Fruit fly (Drosophila melanogaster) whole organism, embryonic: ENCODE results near the gene CG7183.

ENCODE experiments used
- B-H1 ChIP-seq: fragments of 200-800 bp; sonication (Bioruptor generic); IDR thresholded peaks from 3 replicates; pipeline ENCODE4 v1.3.6; 2022; ENCODE audit warnings: missing biosample characterization, missing genetic modification characterization
- BEAF-32 ChIP-seq: fragments of 200-800 bp; sonication (Bioruptor generic); optimal IDR thresholded peaks from 3 replicates; lab custom pipeline; 2017; ENCODE audit warnings: missing biosample characterization, missing genetic modification characterization, mild to moderate bottlenecking, moderate library complexity, missing genetic modification reagents
- Blimp-1 ChIP-seq: fragments of 200-800 bp; sonication (Bioruptor generic); optimal IDR thresholded peaks from 3 replicates; lab custom pipeline; 2018; ENCODE audit warnings: missing biosample characterization, missing genetic modification characterization, mild to moderate bottlenecking, moderate library complexity, missing genetic modification reagents
- CG10274 ChIP-seq: fragments of 200-800 bp; sonication (Bioruptor generic); optimal IDR thresholded peaks from 3 replicates; lab custom pipeline; 2017; ENCODE audit warnings: missing biosample characterization, mild to moderate bottlenecking, missing genetic modification characterization
- CG10565 ChIP-seq: fragments of 200-800 bp; sonication (Bioruptor generic); optimal IDR thresholded peaks from 3 replicates; lab custom pipeline; 2016; ENCODE audit warnings: missing biosample characterization, mild to moderate bottlenecking, missing genetic modification characterization
- CG11093 ChIP-seq: fragments of 200-800 bp; sonication (Bioruptor generic); IDR thresholded peaks from 3 replicates; pipeline ENCODE4 v1.3.6; 2022; ENCODE audit warnings: missing biosample characterization, missing genetic modification characterization
- CG11560 ChIP-seq: fragments of 200-800 bp; sonication (Bioruptor generic); IDR thresholded peaks from 3 replicates; pipeline ENCODE4 v1.3.6; 2022; ENCODE audit warnings: missing biosample characterization, missing genetic modification characterization
- CG11695 ChIP-seq: fragments of 200-800 bp; sonication (Bioruptor generic); IDR thresholded peaks from 3 replicates; pipeline ENCODE4 v1.3.6; 2022; ENCODE audit warnings: missing biosample characterization, missing genetic modification characterization
- CG12942 ChIP-seq: fragments of 200-800 bp; sonication (Bioruptor generic); optimal IDR thresholded peaks from 3 replicates; lab custom pipeline; 2016; ENCODE audit warnings: missing biosample characterization, missing genetic modification characterization
- CG13296 ChIP-seq: fragments of 200-800 bp; sonication (Bioruptor generic); optimal IDR thresholded peaks from 3 replicates; lab custom pipeline; 2018; ENCODE audit warnings: missing biosample characterization, mild to moderate bottlenecking, missing genetic modification characterization
- CG13424 ChIP-seq: fragments of 200-800 bp; sonication (Bioruptor generic); optimal IDR thresholded peaks from 2 replicates; lab custom pipeline; 2019; ENCODE audit warnings: missing biosample characterization, mild to moderate bottlenecking, missing genetic modification characterization, moderate library complexity
- CG14441 ChIP-seq: fragments of 200-800 bp; sonication (Bioruptor generic); IDR thresholded peaks from 2 replicates; pipeline ENCODE4 v1.3.6; 2022; ENCODE audit warnings: missing biosample characterization, missing genetic modification characterization
- CG17359 ChIP-seq: fragments of 200-800 bp; sonication (Bioruptor generic); optimal IDR thresholded peaks from 3 replicates; lab custom pipeline; 2018; ENCODE audit warnings: missing biosample characterization, mild to moderate bottlenecking, missing genetic modification characterization, moderate library complexity
- CG18619 ChIP-seq: fragments of 200-800 bp; sonication (Bioruptor generic); optimal IDR thresholded peaks from 3 replicates; lab custom pipeline; 2017; ENCODE audit warnings: missing biosample characterization, mild to moderate bottlenecking, missing genetic modification characterization
- CG2116 ChIP-seq: fragments of 200-800 bp; sonication (Bioruptor generic); optimal IDR thresholded peaks from 3 replicates; lab custom pipeline; 2018; ENCODE audit warnings: missing biosample characterization, mild to moderate bottlenecking, missing genetic modification characterization
- CG2712 ChIP-seq: fragments of 200-800 bp; optimal IDR thresholded peaks from 3 replicates; lab custom pipeline; 2019; ENCODE audit warnings: missing biosample characterization, mild to moderate bottlenecking, missing genetic modification characterization, moderate library complexity
- CG34224 ChIP-seq: fragments of 200-800 bp; sonication (Bioruptor generic); IDR thresholded peaks from 3 replicates; pipeline ENCODE4 v1.3.6; 2022; ENCODE audit warnings: missing biosample characterization, missing genetic modification characterization; ENCODE audit not compliant: partially characterized antibody
- CG4707 ChIP-seq: fragments of 200-800 bp; sonication (Bioruptor generic); optimal IDR thresholded peaks from 2 replicates; lab custom pipeline; 2018; ENCODE audit warnings: missing biosample characterization, mild to moderate bottlenecking, missing genetic modification characterization, moderate library complexity
- CG4820 ChIP-seq: fragments of 200-800 bp; sonication (Bioruptor generic); optimal IDR thresholded peaks from 3 replicates; lab custom pipeline; 2016; ENCODE audit warnings: missing biosample characterization, missing genetic modification characterization
- CG4854 ChIP-seq: fragments of 200-800 bp; sonication (Bioruptor generic); optimal IDR thresholded peaks from 2 replicates; lab custom pipeline; 2016; ENCODE audit warnings: missing biosample characterization, missing genetic modification characterization, inconsistent platforms
- CG5245 ChIP-seq: fragments of 200-800 bp; sonication (Bioruptor generic); optimal IDR thresholded peaks from 3 replicates; lab custom pipeline; 2016; ENCODE audit warnings: missing biosample characterization, missing genetic modification characterization
- CG6654 ChIP-seq: fragments of 200-800 bp; sonication (Bioruptor generic); optimal IDR thresholded peaks from 2 replicates; lab custom pipeline; 2017; ENCODE audit warnings: missing biosample characterization, mild to moderate bottlenecking, missing genetic modification characterization
- CG6791 ChIP-seq: fragments of 200-800 bp; sonication (Bioruptor generic); IDR thresholded peaks from 3 replicates; pipeline ENCODE4 v1.3.6; 2022; ENCODE audit warnings: missing biosample characterization, missing genetic modification characterization; ENCODE audit not compliant: partially characterized antibody
- CG8281 ChIP-seq: fragments of 200-800 bp; sonication (Bioruptor generic); optimal IDR thresholded peaks from 2 replicates; lab custom pipeline; 2018; ENCODE audit warnings: missing biosample characterization, mild to moderate bottlenecking, missing genetic modification characterization, moderate library complexity
- Deaf1 ChIP-seq: fragments of 200-800 bp; optimal IDR thresholded peaks from 3 replicates; lab custom pipeline; 2019; ENCODE audit warnings: missing biosample characterization, mild to moderate bottlenecking, missing genetic modification characterization, moderate library complexity
- Dfd ChIP-seq, 2 experiments: fragments of >200 bp; optimal IDR thresholded peaks; 2 replicates each; lab custom pipeline; 2017; ENCODE audit warnings: missing biosample characterization in 2 of 2, missing genetic modification characterization in 2 of 2
- Dip3 ChIP-seq: fragments of 200-800 bp; sonication (Bioruptor generic); optimal IDR thresholded peaks from 3 replicates; lab custom pipeline; 2016; ENCODE audit warnings: missing biosample characterization, missing genetic modification characterization
- Doc2 ChIP-seq: fragments of 200-800 bp; sonication (Bioruptor generic); IDR thresholded peaks from 2 replicates; pipeline ENCODE4 v1.3.6; 2022; ENCODE audit warnings: missing biosample characterization, missing genetic modification characterization
- Drgx ChIP-seq: fragments of 200-800 bp; sonication (Bioruptor generic); IDR thresholded peaks from 2 replicates; pipeline ENCODE4 v1.3.6; 2022; ENCODE audit warnings: missing biosample characterization, missing genetic modification characterization
- Elba2 ChIP-seq: fragments of 200-800 bp; sonication (Bioruptor generic); optimal IDR thresholded peaks from 3 replicates; lab custom pipeline; 2016; ENCODE audit warnings: missing biosample characterization, missing genetic modification characterization
- HmgD ChIP-seq: fragments of 200-800 bp; sonication (Bioruptor generic); optimal IDR thresholded peaks from 3 replicates; lab custom pipeline; 2016; ENCODE audit warnings: missing biosample characterization, missing genetic modification characterization
- Kr ChIP-seq: fragments of 200-800 bp; sonication (Bioruptor generic); optimal IDR thresholded peaks from 2 replicates; lab custom pipeline; 2017; ENCODE audit warnings: missing biosample characterization, mild to moderate bottlenecking, missing genetic modification characterization
- MESR4 ChIP-seq: fragments of 200-800 bp; sonication (Bioruptor generic); optimal IDR thresholded peaks from 2 replicates; lab custom pipeline; 2018; ENCODE audit warnings: missing biosample characterization, mild to moderate bottlenecking, missing genetic modification characterization, moderate library complexity
- Scr ChIP-seq: fragments of 200-800 bp; sonication (Bioruptor generic); IDR thresholded peaks from 2 replicates; pipeline ENCODE4 v1.3.6; 2022; ENCODE audit warnings: missing biosample characterization, missing genetic modification characterization; ENCODE audit not compliant: partially characterized antibody
- Six4 ChIP-seq: fragments of 200-800 bp; sonication (Bioruptor generic); optimal IDR thresholded peaks from 2 replicates; lab custom pipeline; 2016; ENCODE audit warnings: missing biosample characterization, missing genetic modification characterization
- Sry-β ChIP-seq: fragments of 200-800 bp; sonication (Bioruptor generic); optimal IDR thresholded peaks from 2 replicates; lab custom pipeline; 2018; ENCODE audit warnings: missing biosample characterization, mild to moderate bottlenecking, missing genetic modification characterization, moderate library complexity
- cad ChIP-seq: fragments of >200 bp; optimal IDR thresholded peaks from 2 replicates; lab custom pipeline; 2017; ENCODE audit warnings: missing biosample characterization, missing genetic modification characterization
- cg ChIP-seq: fragments of 200-800 bp; sonication (Bioruptor generic); optimal IDR thresholded peaks from 3 replicates; lab custom pipeline; 2019; ENCODE audit warnings: missing biosample characterization, mild to moderate bottlenecking, missing genetic modification characterization, moderate library complexity
- ewg ChIP-seq: fragments of 200-800 bp; sonication (Bioruptor generic); optimal IDR thresholded peaks from 3 replicates; lab custom pipeline; 2017; ENCODE audit warnings: mild to moderate bottlenecking, missing biosample characterization, missing genetic modification reagents, missing genetic modification characterization
- fru ChIP-seq: fragments of >200 bp; optimal IDR thresholded peaks from 2 replicates; lab custom pipeline; 2017
- lilli ChIP-seq: fragments of 200-800 bp; sonication (Bioruptor generic); optimal IDR thresholded peaks from 3 replicates; lab custom pipeline; 2016; ENCODE audit warnings: missing biosample characterization, missing genetic modification characterization
- lmd ChIP-seq: fragments of 200-800 bp; sonication (Bioruptor generic); IDR thresholded peaks from 2 replicates; pipeline ENCODE4 v1.3.6; 2022; ENCODE audit warnings: missing biosample characterization, missing genetic modification characterization
- p53 ChIP-seq: fragments of 200-800 bp; sonication (Bioruptor generic); optimal IDR thresholded peaks from 2 replicates; lab custom pipeline; 2016; ENCODE audit warnings: missing biosample characterization, missing genetic modification characterization
- peb ChIP-seq: fragments of 200-800 bp; sonication (Bioruptor generic); IDR thresholded peaks from 2 replicates; pipeline ENCODE4 v1.3.6; 2022; ENCODE audit warnings: missing biosample characterization, missing genetic modification characterization
- pita ChIP-seq: fragments of 200-800 bp; sonication (Bioruptor generic); optimal IDR thresholded peaks from 2 replicates; lab custom pipeline; 2017; ENCODE audit warnings: missing biosample characterization, mild to moderate bottlenecking, missing genetic modification characterization
- seq ChIP-seq: fragments of 200-800 bp; sonication (Bioruptor generic); IDR thresholded peaks from 2 replicates; pipeline ENCODE4 v1.3.6; 2022; ENCODE audit warnings: missing biosample characterization, missing genetic modification characterization
- sob ChIP-seq: fragments of 200-800 bp; sonication (Bioruptor generic); IDR thresholded peaks from 2 replicates; pipeline ENCODE4 v1.3.6; 2022; ENCODE audit warnings: missing biosample characterization, missing genetic modification characterization
- tna ChIP-seq: fragments of 200-800 bp; sonication (Bioruptor generic); IDR thresholded peaks from 2 replicates; pipeline ENCODE4 v1.3.6; 2022; ENCODE audit warnings: missing biosample characterization, missing genetic modification characterization; ENCODE audit not compliant: partially characterized antibody
- toy ChIP-seq: fragments of 200-800 bp; sonication (Bioruptor generic); IDR thresholded peaks from 2 replicates; pipeline ENCODE4 v1.3.6; 2022; ENCODE audit warnings: missing biosample characterization, missing genetic modification characterization
- wek ChIP-seq: fragments of 200-800 bp; sonication (Bioruptor generic); optimal IDR thresholded peaks from 3 replicates; lab custom pipeline; 2018; ENCODE audit warnings: missing biosample characterization, mild to moderate bottlenecking, missing genetic modification characterization, moderate library complexity
- zfh2 ChIP-seq: fragments of 200-800 bp; sonication (Bioruptor generic); optimal IDR thresholded peaks from 2 replicates; lab custom pipeline; 2016; ENCODE audit warnings: missing biosample characterization, missing genetic modification characterization

CG7183 gene

DNA sequence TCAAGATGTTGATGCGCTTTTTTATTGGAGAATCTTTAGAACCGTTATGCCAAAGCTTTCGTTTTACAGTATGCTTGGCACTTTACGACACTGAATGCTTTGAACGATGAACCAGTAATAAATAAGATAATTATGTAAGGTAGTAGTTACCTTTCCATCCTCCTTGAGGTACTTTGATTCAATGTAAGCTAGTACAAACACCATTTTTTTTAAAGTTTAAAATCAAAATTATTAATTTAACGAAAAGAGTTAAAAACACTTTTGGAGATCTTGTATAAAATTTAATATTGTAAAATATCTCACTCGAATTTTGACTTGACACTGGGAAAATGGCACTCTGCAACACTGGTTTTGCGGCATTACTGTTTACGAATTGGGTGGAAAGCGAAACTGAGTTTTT lies 35.1 kb downstream of the CG7183 start, which contains the start of the genes Arp5 and CG7208 (continued):
- TF ChIP-seq Deaf1 (tag; lab: Kevin White, UChicago) (no peak), CG18619 (GFP tag; lab: Kevin White, UChicago) (peak; percentile 59), CG2116 (GFP tag; lab: Kevin White, UChicago) (peak; percentile 35), Elba2 (peak; percentile 29), CG13424 (tag; lab: Kevin White, UChicago) (peak; percentile 69), CG12942 (GFP tag; lab: Kevin White, UChicago) (peak; percentile 69), BEAF-32 (peak; percentile 41), pita (no peak), tna (no peak), Sry-β (GFP tag; lab: Kevin White, UChicago) (peak; percentile 73), B-H1 (GFP tag; lab: Robert Waterston, UW) (peak; percentile 29; the same call in 1 of the 3 replicates), cg (no peak), CG17359 (tag; lab: Kevin White, UChicago) (peak; percentile 74), CG11093 (no peak), CG6791 (GFP tag; lab: Robert Waterston, UW) (no peak), lmd (GFP tag; lab: Robert Waterston, UW) (peak; percentile 61; the same call in 1 of the 2 replicates), zfh2 (GFP tag; lab: Kevin White, UChicago) (peak; percentile 63), Blimp-1 (GFP tag; lab: Kevin White, UChicago) (peak; percentile 77), Six4 (GFP tag; lab: Kevin White, UChicago) (peak; percentile 40), fru (no peak), HmgD (GFP tag; lab: Kevin White, UChicago) (no peak), peb (GFP tag; lab: Robert Waterston, UW) (no peak), toy (GFP tag; lab: Robert Waterston, UW) (no peak), CG10274 (GFP tag; lab: Kevin White, UChicago) (no peak), CG6654 (no peak), CG34224 (no peak; the same call in 2 of the 3 replicates), MESR4 (peak; percentile 37), Doc2 (no peak), Dip3 (GFP tag; lab: Kevin White, UChicago) (peak; percentile 70), sob (peak; percentile 79), CG11695 (GFP tag; lab: Robert Waterston, UW) (peak; percentile 49; the same call in 1 of the 3 replicates), ewg (GFP tag; lab: Kevin White, UChicago) (peak; percentile 48), CG2712 (tag; lab: Kevin White, UChicago) (peak; percentile 68), CG4707 (GFP tag; lab: Kevin White, UChicago) (no peak), CG14441 (GFP tag; lab: Robert Waterston, UW) (peak; percentile 45; the same call in 1 of the 2 replicates), Dfd (GFP tag; optimal IDR thresholded peaks at IDR 0.05; lab: Kevin White, UChicago) (no peak), CG11560 (tag; lab: Robert Waterston, UW) (no peak; the same call in 2 of the 3 replicates), seq (GFP tag; lab: Robert Waterston, UW) (no peak; the same call in 1 of the 2 replicates), CG10565 (GFP tag; lab: Kevin White, UChicago) (no peak), wek (GFP tag; lab: Kevin White, UChicago) (no peak), CG4820 (GFP tag; lab: Kevin White, UChicago) (peak; percentile 34), p53 (no peak), lilli (GFP tag; lab: Kevin White, UChicago) (peak; percentile 86), CG13296 (peak; percentile 73), CG8281 (no peak), Kr (GFP tag; lab: Kevin White, UChicago) (no peak), cad (GFP tag; lab: Kevin White, UChicago) (no peak), CG4854 (peak; percentile 58), Drgx (GFP tag; lab: Robert Waterston, UW) (0 out of 2 replicates have a peak, but pooled peaks have one; percentile 49), CG5245 (GFP tag; lab: Kevin White, UChicago) (peak; percentile 14), Scr (GFP tag; lab: Robert Waterston, UW) (peak; percentile 40; the same call in 1 of the 2 replicates)
